Fruit fly (Drosophila melanogaster): Measurements from ENCODE around the gene GlcAT-S.

The GlcAT-S gene

dm6 chr2L:9625185-9625584, 8.9 kb downstream of the GlcAT-S start, which contains the start of gene CG31882:
Gene CG31882 (minus strand): TSS chr2L:9625285.
- no peak for TF ChIP-seq CG11617 (GFP tag; optimal IDR thresholded peaks at IDR 0.05)

- no peak for TF ChIP-seq CG1620 (GFP tag; optimal IDR thresholded peaks at IDR 0.05)
- TF ChIP-seq cic (GFP tag; optimal IDR thresholded peaks at IDR 0.05), result peak; percentile 17
Observed at dm6 chr2L:9633098-9633497, 16.8 kb downstream of the GlcAT-S start.

- TF ChIP-seq Clk (GFP tag; optimal IDR thresholded peaks at IDR 0.05) (no peak), kay (GFP tag; ENCODE audit: borderline replicate concordance) (peak; percentile 7), CG7101 (tag; optimal IDR thresholded peaks at IDR 0.05) (peak; percentile 14), Hr96 (GFP tag; optimal IDR thresholded peaks at IDR 0.05) (peak; percentile 18)
Observed at dm6 chr2L:9633811-9634436, 17.7 kb downstream of the GlcAT-S start, which contains the start of gene Apoltp. Gene Apoltp (plus strand): TSS chr2L:9634179.

dm6 chr2L:9656300-9656699, 40.0 kb downstream of the GlcAT-S start, which contains the start of gene CG33299:
Gene CG33299 (plus strand): TSS chr2L:9656600.
- TF ChIP-seq cic (GFP tag; optimal IDR thresholded peaks at IDR 0.05) (no peak), cnc (optimal IDR thresholded peaks at IDR 0.05) (no peak), ovo (GFP tag; optimal IDR thresholded peaks at IDR 0.05) (no peak), Hr96 (GFP tag; optimal IDR thresholded peaks at IDR 0.05) (no peak), kay (GFP tag; ENCODE audit: borderline replicate concordance) (no peak), Mnt (GFP tag; optimal IDR thresholded peaks at IDR 0.05) (no peak), CG12768 (GFP tag; optimal IDR thresholded peaks at IDR 0.05) (no peak), CG1620 (GFP tag; optimal IDR thresholded peaks at IDR 0.05) (no peak), toe (GFP tag; optimal IDR thresholded peaks at IDR 0.05) (no peak), CG14711 (tag; optimal IDR thresholded peaks at IDR 0.05) (no peak), CG7045 (GFP tag; optimal IDR thresholded peaks at IDR 0.05) (no peak), bab1 (GFP tag; optimal IDR thresholded peaks at IDR 0.05) (no peak), CG5204 (GFP tag; optimal IDR thresholded peaks at IDR 0.05) (no peak), tj (GFP tag; optimal IDR thresholded peaks at IDR 0.05) (no peak), CG11617 (GFP tag; optimal IDR thresholded peaks at IDR 0.05) (no peak)

- TF ChIP-seq tj (GFP tag; optimal IDR thresholded peaks at IDR 0.05), result no peak
- no peak for TF ChIP-seq bab1 (GFP tag; optimal IDR thresholded peaks at IDR 0.05)
- TF ChIP-seq CG33017 (tag; optimal IDR thresholded peaks at IDR 0.05), result no peak
- no peak for TF ChIP-seq Crg-1 (GFP tag; optimal IDR thresholded peaks at IDR 0.05)
- TF ChIP-seq CG14711 (tag; optimal IDR thresholded peaks at IDR 0.05), result no peak
- no peak for TF ChIP-seq CG5204 (GFP tag; optimal IDR thresholded peaks at IDR 0.05)
- no peak for TF ChIP-seq ovo (GFP tag; optimal IDR thresholded peaks at IDR 0.05)
- no peak for TF ChIP-seq pad (GFP tag; optimal IDR thresholded peaks at IDR 0.05)
- TF ChIP-seq Clk (GFP tag; optimal IDR thresholded peaks at IDR 0.05), result no peak
- TF ChIP-seq CG7045 (GFP tag; optimal IDR thresholded peaks at IDR 0.05), result no peak
- TF ChIP-seq CG12768 (GFP tag; optimal IDR thresholded peaks at IDR 0.05), result no peak
- no peak for TF ChIP-seq CG1620 (GFP tag; optimal IDR thresholded peaks at IDR 0.05)
- TF ChIP-seq CG7101 (tag; optimal IDR thresholded peaks at IDR 0.05), result no peak
- no peak for TF ChIP-seq Hr96 (GFP tag; optimal IDR thresholded peaks at IDR 0.05)
Observed at dm6 chr2L:9657269-9658191, 41.3 kb downstream of the GlcAT-S start.

dm6 chr2L:9660516-9660920, 44.2 kb downstream of the GlcAT-S start:
- TF ChIP-seq CG12768 (GFP tag; optimal IDR thresholded peaks at IDR 0.05), result peak; percentile 12
- TF ChIP-seq pad (GFP tag; optimal IDR thresholded peaks at IDR 0.05), result no peak
- peak; percentile 2 for TF ChIP-seq CG11617 (GFP tag; optimal IDR thresholded peaks at IDR 0.05)
- TF ChIP-seq ovo (GFP tag; optimal IDR thresholded peaks at IDR 0.05), result no peak
- no peak for TF ChIP-seq kay (GFP tag; ENCODE audit: borderline replicate concordance)
- no peak for TF ChIP-seq bab1 (GFP tag; optimal IDR thresholded peaks at IDR 0.05)
- TF ChIP-seq CG7045 (GFP tag; optimal IDR thresholded peaks at IDR 0.05), result peak; percentile 62
- peak; percentile 19 for TF ChIP-seq CG33017 (tag; optimal IDR thresholded peaks at IDR 0.05)
- no peak for TF ChIP-seq toe (GFP tag; optimal IDR thresholded peaks at IDR 0.05)
- peak; percentile 41 for TF ChIP-seq CG5204 (GFP tag; optimal IDR thresholded peaks at IDR 0.05)

dm6 chr2L:9662977-9663376, 46.7 kb downstream of the GlcAT-S start:
- no peak for TF ChIP-seq CG7101 (tag; optimal IDR thresholded peaks at IDR 0.05)
- no peak for TF ChIP-seq pad (GFP tag; optimal IDR thresholded peaks at IDR 0.05)
- TF ChIP-seq CG5204 (GFP tag; optimal IDR thresholded peaks at IDR 0.05), result no peak
- TF ChIP-seq Mnt (GFP tag; optimal IDR thresholded peaks at IDR 0.05), result no peak
- no peak for TF ChIP-seq CG12768 (GFP tag; optimal IDR thresholded peaks at IDR 0.05)
- TF ChIP-seq bab1 (GFP tag; optimal IDR thresholded peaks at IDR 0.05), result no peak
- TF ChIP-seq Clk (GFP tag; optimal IDR thresholded peaks at IDR 0.05), result no peak

All from whole organism, adult.